Fruit fly (Drosophila melanogaster): ENCODE results near the gene MFS3.

Gene MFS3

DNA sequence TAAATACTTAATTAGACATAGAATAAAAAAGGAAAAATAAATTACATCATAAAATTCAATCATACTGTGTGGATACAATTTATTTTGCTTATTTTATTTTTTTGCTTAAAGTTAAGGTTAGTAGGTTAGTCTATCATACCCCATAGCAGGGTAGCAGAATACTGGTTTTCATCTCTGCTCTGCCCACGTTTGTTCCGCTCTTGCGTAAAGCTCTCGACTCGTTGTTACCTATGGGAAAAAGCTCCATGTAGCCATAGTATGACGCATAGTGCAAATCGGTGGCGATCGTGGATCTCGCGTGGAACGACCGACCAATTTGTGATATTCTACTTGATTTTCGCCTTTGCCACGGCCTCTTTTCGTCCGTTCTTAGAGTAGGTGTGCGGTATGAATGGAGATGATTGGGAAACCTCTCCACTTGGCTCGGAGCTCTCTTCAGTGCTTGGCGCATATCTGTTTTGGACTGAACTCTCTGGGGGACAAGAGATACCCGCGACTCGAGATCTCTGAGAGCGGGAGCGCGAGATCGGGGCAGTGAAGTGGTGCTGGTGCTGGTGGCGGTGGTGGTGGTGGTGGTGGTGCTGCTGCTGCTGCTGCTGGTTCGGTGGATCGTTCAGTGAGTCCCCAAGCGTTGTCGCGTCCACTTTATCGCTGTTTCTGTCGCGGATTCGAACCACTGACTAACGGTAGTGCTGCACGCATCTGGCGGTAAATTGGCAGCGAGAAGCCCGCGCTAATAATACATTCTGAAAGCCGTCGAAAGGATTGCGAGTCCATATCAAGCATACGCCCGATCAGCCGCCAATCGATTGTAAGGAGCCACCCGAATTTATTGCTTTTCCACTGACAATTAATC is 42.9 kb downstream of the MFS3 start, which contains the start of gene CG5001 (continued):
- TF ChIP-seq Hey (tag; optimal IDR thresholded peaks at IDR 0.05) (no peak), CG34224 (GFP tag; IDR thresholded peaks at IDR 0.05; ENCODE audit: partially characterized antibody) (peak; percentile 50; the same call in 1 of the 3 replicates), CG8290 (GFP tag; optimal IDR thresholded peaks at IDR 0.05) (peak; percentile 34), CG8290 (tag; optimal IDR thresholded peaks at IDR 0.05) (peak in 1 of 2 experiments; percentile 91), CG17385 (GFP tag; optimal IDR thresholded peaks at IDR 0.05) (peak; percentile 77), ERR (GFP tag; optimal IDR thresholded peaks at IDR 0.05) (peak; percentile 50), so (GFP tag; IDR thresholded peaks at IDR 0.05) (peak; percentile 81)
